Worm (Caenorhabditis elegans): Measurements from ENCODE around the gene F49C12.11.

- no peak for TF ChIP-seq nhr-11 (tag; optimal IDR thresholded peaks at IDR 0.05)
- peak; percentile 61 for TF ChIP-seq lin-39 (tag; optimal IDR thresholded peaks at IDR 0.05)
- no peak for TF ChIP-seq nhr-28 (tag; optimal IDR thresholded peaks at IDR 0.05)
- TF ChIP-seq ZK546.5 (tag; optimal IDR thresholded peaks at IDR 0.05) = no peak
- no peak for TF ChIP-seq fos-1 (tag; optimal IDR thresholded peaks at IDR 0.05)
- TF ChIP-seq lin-15B (tag; optimal IDR thresholded peaks at IDR 0.05) = peak; percentile 5
- TF ChIP-seq nhr-43 (tag; optimal IDR thresholded peaks at IDR 0.05; ENCODE audit: poor library complexity, severe bottlenecking) = peak; percentile 8
- no peak for TF ChIP-seq elt-1 (tag; optimal IDR thresholded peaks at IDR 0.05)
- TF ChIP-seq pqm-1 (tag; optimal IDR thresholded peaks at IDR 0.05) = no peak
Measured at ce11 chrIV:9316068-9316681, 3.0 kb upstream of the F49C12.11 start, which contains the start of the genes F49C12.9 and rpn-7.

All from whole organism, L3 larva.